Worm (Caenorhabditis elegans) whole organism, L4 larva: ENCODE measurements around the gene clec-227.

ENCODE experiments used
- D1046.2 ChIP-seq: fragments of 200-800 bp; sonication (Bioruptor generic); IDR thresholded peaks from 2 replicates; pipeline ENCODE4 v1.3.6; 2022; ENCODE audit warnings: missing genetic modification characterization, missing compliant biosample characterization
- F26F4.8 ChIP-seq: fragments of 200-800 bp; sonication (Bioruptor generic); conservative IDR thresholded peaks from 2 replicates; pipeline ENCODE4 v1.3.6; 2022; ENCODE audit warnings: missing genetic modification characterization, missing compliant biosample characterization
- F37D6.2 ChIP-seq: sonication (generic microtip); optimal IDR thresholded peaks from 2 replicates; lab custom pipeline; 2016; ENCODE audit warnings: mild to moderate bottlenecking, missing genetic modification characterization, missing compliant biosample characterization
- R02D3.7 ChIP-seq: fragments of 150-350 bp; sonication (generic microtip); optimal IDR thresholded peaks from 3 replicates; lab custom pipeline; 2014; ENCODE audit warnings: missing biosample characterization, missing genetic modification characterization
- Y75B8A.6 ChIP-seq: fragments of 200-800 bp; sonication (Bioruptor generic); IDR thresholded peaks from 2 replicates; pipeline ENCODE4 v1.3.6; 2022; ENCODE audit warnings: missing genetic modification reagents, missing genetic modification characterization, missing compliant biosample characterization
- aha-1 ChIP-seq: fragments of 150-350 bp; peaks from one replicate; lab custom pipeline; 2014; ENCODE audit warnings: missing biosample characterization, missing genetic modification characterization
- ama-1 ChIP-seq: fragments of 150-350 bp; optimal IDR thresholded peaks from 2 replicates; lab custom pipeline; 2014; ENCODE audit warnings: inconsistent platforms, mixed read lengths
- ceh-20 ChIP-seq: fragments of 200-800 bp; sonication (Bioruptor generic); IDR thresholded peaks from 2 replicates; pipeline ENCODE4 v1.3.6; 2022; ENCODE audit warnings: missing genetic modification reagents, missing genetic modification characterization, missing compliant biosample characterization
- ceh-44 ChIP-seq: fragments of 200-800 bp; sonication (Bioruptor generic); IDR thresholded peaks from 2 replicates; pipeline ENCODE4 v1.3.6; 2022; ENCODE audit warnings: missing genetic modification reagents, missing genetic modification characterization, missing compliant biosample characterization
- daf-16 ChIP-seq, 3 experiments: sonication (generic microtip); optimal IDR thresholded peaks; 2 replicates each; lab custom pipeline; 2016 to 2017; ENCODE audit warnings: missing genetic modification characterization in 3 of 3, missing genetic modification reagents in 3 of 3, mild to moderate bottlenecking in 2 of 3, missing compliant biosample characterization in 2 of 3, missing biosample characterization in 1 of 3, moderate library complexity in 1 of 3
- daf-8 ChIP-seq: fragments of 200-800 bp; sonication (Bioruptor generic); IDR thresholded peaks from 2 replicates; pipeline ENCODE4 v1.3.6; 2022; ENCODE audit warnings: missing genetic modification characterization, missing compliant biosample characterization
- dmd-6 ChIP-seq: fragments of 200-800 bp; sonication (Bioruptor generic); IDR thresholded peaks from 2 replicates; pipeline ENCODE4 v1.3.6; 2022; ENCODE audit warnings: missing genetic modification reagents, missing genetic modification characterization, missing compliant biosample characterization
- dve-1 ChIP-seq: sonication (generic microtip); optimal IDR thresholded peaks from 2 replicates; lab custom pipeline; 2017; ENCODE audit warnings: antibody characterized with exemption, mild to moderate bottlenecking, missing genetic modification characterization, missing compliant biosample characterization; ENCODE audit not compliant: insufficient read depth
- egl-27 ChIP-seq: sonication (generic microtip); optimal IDR thresholded peaks from 3 replicates; lab custom pipeline; 2017; ENCODE audit warnings: missing biosample characterization, missing genetic modification reagents, missing genetic modification characterization
- egl-43 ChIP-seq: fragments of 200-800 bp; sonication (Bioruptor generic); IDR thresholded peaks from 2 replicates; pipeline ENCODE4 v1.3.6; 2022; ENCODE audit warnings: missing genetic modification reagents, missing genetic modification characterization, missing compliant biosample characterization
- fos-1 ChIP-seq: fragments of 150-350 bp; optimal IDR thresholded peaks from 2 replicates; lab custom pipeline; 2014; ENCODE audit warnings: missing biosample characterization, missing genetic modification characterization
- gei-8 ChIP-seq: fragments of 200-800 bp; sonication (Bioruptor generic); optimal IDR thresholded peaks from 2 replicates; lab custom pipeline; 2018; ENCODE audit warnings: mild to moderate bottlenecking, missing genetic modification characterization, missing compliant biosample characterization
- hlh-11 ChIP-seq: fragments of 200-800 bp; sonication (Bioruptor generic); optimal IDR thresholded peaks from 2 replicates; lab custom pipeline; 2018; ENCODE audit warnings: mild to moderate bottlenecking, missing genetic modification characterization, missing compliant biosample characterization
- hlh-30 ChIP-seq: sonication (generic microtip); optimal IDR thresholded peaks from 2 replicates; lab custom pipeline; 2017; ENCODE audit warnings: antibody characterized with exemption, mild to moderate bottlenecking, missing genetic modification characterization, missing compliant biosample characterization; ENCODE audit not compliant: insufficient read depth
- lim-7 ChIP-seq: fragments of 200-800 bp; sonication (Bioruptor generic); IDR thresholded peaks from 2 replicates; pipeline ENCODE4 v1.3.6; 2022; ENCODE audit warnings: missing genetic modification characterization, missing compliant biosample characterization
- lin-13 ChIP-seq: fragments of 150-350 bp; optimal IDR thresholded peaks from 2 replicates; lab custom pipeline; 2014; ENCODE audit warnings: missing biosample characterization, missing genetic modification reagents, missing genetic modification characterization
- lin-39 ChIP-seq: fragments of 150-350 bp; optimal IDR thresholded peaks from 2 replicates; lab custom pipeline; 2014; ENCODE audit warnings: missing biosample characterization, missing genetic modification reagents, missing genetic modification characterization
- mdl-1 ChIP-seq, 2 experiments: fragments of 150-350 bp in 1 of 2; sonication (generic microtip) in 1 of 2; optimal IDR thresholded peaks; 2 replicates each; lab custom pipeline; 2014 to 2017; ENCODE audit warnings: missing biosample characterization in 2 of 2, missing genetic modification characterization in 2 of 2
- mep-1 ChIP-seq: fragments of 150-350 bp; sonication (generic microtip); optimal IDR thresholded peaks from 3 replicates; lab custom pipeline; 2014; ENCODE audit warnings: missing biosample characterization, missing genetic modification characterization
- mes-2 ChIP-seq: sonication (generic microtip); optimal IDR thresholded peaks from 2 replicates; lab custom pipeline; 2016; ENCODE audit warnings: missing genotype, mild to moderate bottlenecking, missing genetic modification characterization, missing compliant biosample characterization; ENCODE audit not compliant: poor library complexity, severe bottlenecking
- mxl-2 ChIP-seq: fragments of 200-800 bp; sonication (Bioruptor generic); conservative IDR thresholded peaks from 2 replicates; pipeline ENCODE4 v1.3.6; 2022; ENCODE audit warnings: missing genetic modification reagents, missing genetic modification characterization, missing compliant biosample characterization
- mxl-3 ChIP-seq: fragments of 200-800 bp; sonication (Bioruptor generic); optimal IDR thresholded peaks from 2 replicates; lab custom pipeline; 2018; ENCODE audit warnings: mild to moderate bottlenecking, missing genetic modification characterization, missing compliant biosample characterization
- nhr-111 ChIP-seq: fragments of 200-800 bp; sonication (Bioruptor generic); optimal IDR thresholded peaks from 2 replicates; lab custom pipeline; 2018; ENCODE audit warnings: mild to moderate bottlenecking, missing genetic modification characterization, missing compliant biosample characterization
- nhr-28 ChIP-seq: fragments of 150-350 bp; optimal IDR thresholded peaks from 2 replicates; lab custom pipeline; 2014; ENCODE audit warnings: missing biosample characterization, missing genetic modification characterization
- nhr-6 ChIP-seq: fragments of 150-350 bp; optimal IDR thresholded peaks from 2 replicates; lab custom pipeline; 2014; ENCODE audit warnings: missing biosample characterization, missing genetic modification characterization
- nhr-77 ChIP-seq: fragments of 150-350 bp; optimal IDR thresholded peaks from 2 replicates; lab custom pipeline; 2014; ENCODE audit warnings: missing biosample characterization, missing genetic modification characterization
- php-3 ChIP-seq: fragments of 200-800 bp; sonication (Bioruptor generic); IDR thresholded peaks from 2 replicates; pipeline ENCODE4 v1.3.6; 2022; ENCODE audit warnings: missing genetic modification reagents, missing genetic modification characterization, missing compliant biosample characterization
- pqm-1 ChIP-seq: sonication (generic microtip); optimal IDR thresholded peaks from 2 replicates; lab custom pipeline; 2017; ENCODE audit warnings: missing biosample characterization, missing genetic modification characterization
- sdz-12 ChIP-seq: fragments of 200-800 bp; sonication (Bioruptor generic); optimal IDR thresholded peaks from 2 replicates; lab custom pipeline; 2018; ENCODE audit warnings: mild to moderate bottlenecking, missing genetic modification characterization, missing compliant biosample characterization
- set-16 ChIP-seq: fragments of 200-800 bp; sonication (Bioruptor generic); IDR thresholded peaks from 2 replicates; pipeline ENCODE4 v1.3.6; 2022; ENCODE audit warnings: missing genetic modification reagents, missing genetic modification characterization, missing compliant biosample characterization
- skn-1 ChIP-seq: fragments of 150-350 bp; optimal IDR thresholded peaks from 2 replicates; lab custom pipeline; 2014; ENCODE audit warnings: missing biosample characterization, missing genetic modification characterization
- snpc-4 ChIP-seq: fragments of 150-350 bp; optimal IDR thresholded peaks from 2 replicates; lab custom pipeline; 2014; ENCODE audit warnings: missing biosample characterization, missing genetic modification characterization
- tag-97 ChIP-seq: fragments of 200-800 bp; sonication (Bioruptor generic); IDR thresholded peaks from 2 replicates; pipeline ENCODE4 v1.3.6; 2022; ENCODE audit warnings: missing genetic modification characterization, missing compliant biosample characterization
- tra-1 ChIP-seq: fragments of 200-800 bp; sonication (Bioruptor generic); IDR thresholded peaks from 2 replicates; pipeline ENCODE4 v1.3.6; 2022; ENCODE audit warnings: missing genetic modification reagents, missing genetic modification characterization, missing compliant biosample characterization
- unc-39 ChIP-seq: sonication (generic microtip); optimal IDR thresholded peaks from 2 replicates; lab custom pipeline; 2017; ENCODE audit warnings: missing biosample characterization, missing genetic modification characterization
- vab-7 ChIP-seq: fragments of 200-800 bp; sonication (Bioruptor generic); IDR thresholded peaks from 2 replicates; pipeline ENCODE4 v1.3.6; 2022; ENCODE audit warnings: missing genetic modification reagents, missing genetic modification characterization, missing compliant biosample characterization
- zag-1 ChIP-seq: fragments of 150-350 bp; optimal IDR thresholded peaks from 2 replicates; lab custom pipeline; 2014; ENCODE audit warnings: missing biosample characterization, missing genetic modification characterization
- zip-2 ChIP-seq: fragments of 150-350 bp; optimal IDR thresholded peaks from 2 replicates; lab custom pipeline; 2014; ENCODE audit warnings: missing biosample characterization, missing genetic modification characterization
- ztf-11 ChIP-seq: fragments of 150-350 bp; optimal IDR thresholded peaks from 2 replicates; lab custom pipeline; 2014; ENCODE audit warnings: missing biosample characterization, missing genetic modification characterization
- ztf-7 ChIP-seq: fragments of 150-350 bp; optimal IDR thresholded peaks from 2 replicates; lab custom pipeline; 2014; ENCODE audit warnings: missing biosample characterization, missing genetic modification characterization

The clec-227 gene

ce11 chrV:14501136-14501535, 28.8 kb downstream of the clec-227 start, which contains the start of gene R02D5.24:
Gene R02D5.24, plus strand, starts transcription at chrV:14501340.
- TF ChIP-seq ztf-11 (tag; lab: Kevin White, UChicago) (no peak), egl-27 (no peak), aha-1 (tag; lab: Kevin White, UChicago) (peak; percentile 64), nhr-6 (tag; lab: Kevin White, UChicago) (peak; percentile 63)

DNA sequence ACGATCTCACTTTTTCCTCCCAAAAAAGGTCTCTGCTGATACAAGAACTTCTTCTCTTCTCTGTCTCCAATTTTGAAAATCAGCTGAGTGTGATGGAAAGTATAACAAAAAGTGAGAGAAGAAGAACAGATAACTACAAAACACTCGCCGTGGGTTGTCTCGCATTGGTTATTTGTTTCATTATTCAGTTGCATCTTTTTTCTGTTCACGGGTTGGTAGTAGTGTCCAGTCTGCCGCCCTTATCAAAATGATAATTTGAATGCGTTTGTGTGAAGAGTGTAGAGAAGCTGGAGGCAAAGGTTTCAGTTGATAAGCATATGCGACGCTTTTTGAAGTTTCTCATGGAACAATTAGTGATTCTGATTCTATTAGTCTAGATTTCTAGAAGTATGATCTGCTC, 30.7 kb downstream of the clec-227 start:
- no peak for TF ChIP-seq vab-7 (GFP tag; lab: Robert Waterston, UW)
- TF ChIP-seq hlh-30 = peak; percentile 44
- no peak for TF ChIP-seq daf-16 (GFP tag; optimal IDR thresholded peaks at IDR 0.05; lab: Kevin White, UChicago)
- peak; percentile 78 for TF ChIP-seq daf-16 (tag; optimal IDR thresholded peaks at IDR 0.05; lab: Kevin White, UChicago)
- TF ChIP-seq mep-1 (tag; lab: Kevin White, UChicago) = peak; percentile 30
- TF ChIP-seq snpc-4 (tag; lab: Kevin White, UChicago) = no peak
- TF ChIP-seq fos-1 (tag; lab: Kevin White, UChicago) = no peak
- no peak for TF ChIP-seq zag-1 (tag; lab: Kevin White, UChicago)
- no peak for TF ChIP-seq mxl-2
- TF ChIP-seq daf-8 (GFP tag; lab: Robert Waterston, UW) = no peak
- TF ChIP-seq ceh-44 (GFP tag; lab: Robert Waterston, UW) = no peak
- peak; percentile 76 for TF ChIP-seq nhr-6 (tag; lab: Kevin White, UChicago)
- peak; percentile 94 for TF ChIP-seq aha-1 (tag; lab: Kevin White, UChicago)
- TF ChIP-seq dve-1 (tag; lab: Kevin White, UChicago) = peak; percentile 51
- no peak for TF ChIP-seq php-3
- no peak for TF ChIP-seq lim-7
- TF ChIP-seq D1046.2 (GFP tag; lab: Robert Waterston, UW) = no peak
- TF ChIP-seq dmd-6 (GFP tag; lab: Robert Waterston, UW) = peak; percentile 50; the same call in 1 of the 2 replicates
- peak; percentile 95 for TF ChIP-seq pqm-1 (tag; lab: Kevin White, UChicago)
- TF ChIP-seq tra-1 (GFP tag; lab: Robert Waterston, UW) = 0 out of 2 replicates have a peak, but pooled peaks have one; percentile 22
- TF ChIP-seq Y75B8A.6 (GFP tag; lab: Robert Waterston, UW) = no peak
- TF ChIP-seq lin-39 (tag; lab: Kevin White, UChicago) = no peak
- peak; percentile 96 for TF ChIP-seq nhr-28 (tag; lab: Kevin White, UChicago)
- TF ChIP-seq mdl-1 (tag; optimal IDR thresholded peaks at IDR 0.05; lab: Kevin White, UChicago) = peak in 1 of 2 experiments; percentile 38
- TF ChIP-seq hlh-11 (tag; lab: Kevin White, UChicago) = peak; percentile 75
- peak; percentile 11 for TF ChIP-seq mes-2 (tag; lab: Kevin White, UChicago)
- no peak for TF ChIP-seq lin-13
- peak; percentile 1 for TF ChIP-seq mxl-3 (GFP tag; lab: Kevin White, UChicago)
- no peak for TF ChIP-seq R02D3.7 (tag; lab: Kevin White, UChicago)
- peak; percentile 68 for TF ChIP-seq nhr-77 (tag; lab: Kevin White, UChicago)
- no peak for TF ChIP-seq tag-97 (GFP tag; lab: Robert Waterston, UW)
- no peak for TF ChIP-seq unc-39
- TF ChIP-seq zip-2 (tag; lab: Kevin White, UChicago) = no peak

ce11 chrV:14504120-14504519, 31.8 kb downstream of the clec-227 start:
- TF ChIP-seq nhr-6 (tag; lab: Kevin White, UChicago) (peak; percentile 23), aha-1 (tag; lab: Kevin White, UChicago) (peak; percentile 87), egl-43 (GFP tag; lab: Robert Waterston, UW) (no peak), daf-16 (GFP tag; optimal IDR thresholded peaks at IDR 0.05; lab: Kevin White, UChicago) (no peak), daf-16 (tag; optimal IDR thresholded peaks at IDR 0.05; lab: Kevin White, UChicago) (peak; percentile 60)

DNA sequence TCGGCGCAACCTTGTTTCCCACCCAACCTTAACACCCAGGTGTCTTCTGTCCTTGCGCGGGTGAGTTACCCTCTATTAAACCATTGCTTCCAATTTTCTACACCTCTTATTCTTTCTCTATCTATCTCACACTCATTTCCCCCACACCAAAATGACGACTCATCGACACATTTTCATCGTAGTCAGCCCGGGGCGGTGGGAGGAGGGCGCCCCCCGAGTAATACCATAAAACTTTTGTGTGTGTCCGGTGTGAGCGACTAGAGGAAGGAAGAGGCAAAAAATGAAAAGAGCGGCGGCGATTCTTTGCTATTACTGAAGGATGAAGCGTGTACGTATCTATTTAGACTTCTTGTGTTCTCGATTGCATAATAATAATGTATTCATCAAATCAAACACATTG, 32.4 kb downstream of the clec-227 start:
- TF ChIP-seq ztf-7 (tag; lab: Kevin White, UChicago) (no peak), sdz-12 (GFP tag; lab: Kevin White, UChicago) (no peak), nhr-77 (tag; lab: Kevin White, UChicago) (no peak), F37D6.2 (no peak), nhr-28 (tag; lab: Kevin White, UChicago) (peak; percentile 14), nhr-111 (GFP tag; lab: Kevin White, UChicago) (no peak), mxl-3 (GFP tag; lab: Kevin White, UChicago) (peak; percentile 30), mep-1 (tag; lab: Kevin White, UChicago) (peak; percentile 23), zag-1 (tag; lab: Kevin White, UChicago) (no peak), hlh-11 (tag; lab: Kevin White, UChicago) (peak; percentile 6), gei-8 (GFP tag; lab: Kevin White, UChicago) (no peak), set-16 (no peak), ceh-20 (GFP tag; lab: Robert Waterston, UW) (no peak), zip-2 (tag; lab: Kevin White, UChicago) (no peak), lin-39 (tag; lab: Kevin White, UChicago) (no peak), skn-1 (tag; lab: Kevin White, UChicago) (no peak), dmd-6 (GFP tag; lab: Robert Waterston, UW) (peak; percentile 27; the same call in 1 of the 2 replicates), F26F4.8 (GFP tag; lab: Robert Waterston, UW) (no peak), pqm-1 (tag; lab: Kevin White, UChicago) (no peak), ama-1 (lab: Kevin White, UChicago) (no peak)
